Worm (Caenorhabditis elegans): ENCODE data around the gene T22D1.5.

ce11 chrIV:6920063-6920462, 16.3 kb downstream of the T22D1.5 start, which contains the start of gene T22D1.18:
- TF ChIP-seq ztf-11 (tag; optimal IDR thresholded peaks at IDR 0.05), result no peak
- no peak for TF ChIP-seq unc-62 (GFP tag; optimal IDR thresholded peaks at IDR 0.05)
- TF ChIP-seq nhr-76 (tag; optimal IDR thresholded peaks at IDR 0.05), result no peak
- no peak for TF ChIP-seq pha-4 (tag; optimal IDR thresholded peaks at IDR 0.05)
- no peak for TF ChIP-seq snpc-4 (tag; optimal IDR thresholded peaks at IDR 0.05)
- no peak for TF ChIP-seq ceh-39 (tag; optimal IDR thresholded peaks at IDR 0.05)
- TF ChIP-seq nhr-237 (tag; optimal IDR thresholded peaks at IDR 0.05), result no peak
- TF ChIP-seq mab-5 (tag; optimal IDR thresholded peaks at IDR 0.05), result no peak
- TF ChIP-seq unc-120 (tag; optimal IDR thresholded peaks at IDR 0.05; ENCODE audit: poor library complexity, severe bottlenecking), result no peak
- no peak for TF ChIP-seq lin-13 (tag; optimal IDR thresholded peaks at IDR 0.05)
- no peak for TF ChIP-seq ceh-43 (GFP tag; optimal IDR thresholded peaks at IDR 0.05)
